Worm (Caenorhabditis elegans) whole organism, L3 larva: ENCODE data around the gene ZK1320.9.

Source experiments
- R02D3.7 ChIP-seq: fragments of 150-350 bp; optimal IDR thresholded peaks from 2 replicates; lab custom pipeline; 2014; ENCODE audit warnings: missing biosample characterization, missing genetic modification characterization
- ZK546.5 ChIP-seq: sonication (generic microtip); optimal IDR thresholded peaks from 2 replicates; lab custom pipeline; 2017; ENCODE audit warnings: missing biosample characterization, missing genetic modification characterization
- aly-2 ChIP-seq: fragments of 150-350 bp; optimal IDR thresholded peaks from 2 replicates; lab custom pipeline; 2014; ENCODE audit warnings: missing biosample characterization, missing genetic modification characterization
- ama-1 ChIP-seq: fragments of 150-350 bp; optimal IDR thresholded peaks from 2 replicates; lab custom pipeline; 2018
- ceh-16 ChIP-seq: sonication (generic microtip); optimal IDR thresholded peaks from 2 replicates; lab custom pipeline; 2017; ENCODE audit warnings: missing biosample characterization, missing genetic modification characterization
- ceh-28 ChIP-seq: fragments of 150-350 bp; optimal IDR thresholded peaks from 2 replicates; lab custom pipeline; 2014; ENCODE audit warnings: missing biosample characterization, missing genetic modification reagents, missing genetic modification characterization
- ceh-82 ChIP-seq: fragments of 150-350 bp; optimal IDR thresholded peaks from 2 replicates; lab custom pipeline; 2014; ENCODE audit warnings: missing biosample characterization, missing genetic modification characterization
- ceh-9 ChIP-seq: sonication (generic microtip); optimal IDR thresholded peaks from 2 replicates; lab custom pipeline; 2018; ENCODE audit warnings: missing biosample characterization, missing genetic modification characterization
- daf-12 ChIP-seq: fragments of 150-350 bp; optimal IDR thresholded peaks from 2 replicates; lab custom pipeline; 2014; ENCODE audit warnings: missing biosample characterization, missing genetic modification reagents, missing genetic modification characterization
- egl-27 ChIP-seq: sonication (generic microtip); optimal IDR thresholded peaks from 4 replicates; lab custom pipeline; 2017; ENCODE audit warnings: missing biosample characterization, missing genetic modification reagents, missing genetic modification characterization
- egl-5 ChIP-seq: fragments of 150-350 bp; optimal IDR thresholded peaks from 2 replicates; lab custom pipeline; 2017; ENCODE audit warnings: missing biosample characterization, missing genetic modification reagents, missing genetic modification characterization, inconsistent platforms
- elt-1 ChIP-seq: fragments of 150-350 bp; optimal IDR thresholded peaks from 2 replicates; lab custom pipeline; 2014; ENCODE audit warnings: missing biosample characterization, missing genetic modification characterization
- elt-2 ChIP-seq: sonication (generic microtip); optimal IDR thresholded peaks from 2 replicates; lab custom pipeline; 2016; ENCODE audit warnings: missing genetic modification reagents, mild to moderate bottlenecking, missing genetic modification characterization, missing compliant biosample characterization
- elt-3 ChIP-seq, 3 experiments: fragments of 150-350 bp in 1 of 3; sonication (generic microtip) in 2 of 3; optimal IDR thresholded peaks; 2 replicates in 2 of 3; 4 replicates in 1 of 3; lab custom pipeline; 2014 to 2017; ENCODE audit warnings: missing biosample characterization in 3 of 3, missing genetic modification characterization in 3 of 3
- eor-1 ChIP-seq, 2 experiments: fragments of 150-350 bp; optimal IDR thresholded peaks; 2 replicates each; lab custom pipeline; 2014 to 2018; ENCODE audit warnings: missing biosample characterization in 2 of 2, missing genetic modification characterization in 2 of 2
- fkh-10 ChIP-seq: sonication (generic microtip); optimal IDR thresholded peaks from 2 replicates; lab custom pipeline; 2017; ENCODE audit warnings: missing biosample characterization, missing genetic modification reagents, missing genetic modification characterization
- fkh-2 ChIP-seq: fragments of 150-350 bp; optimal IDR thresholded peaks from 2 replicates; lab custom pipeline; 2014; ENCODE audit warnings: missing biosample characterization, missing genetic modification reagents, missing genetic modification characterization
- fos-1 ChIP-seq: fragments of 150-350 bp; optimal IDR thresholded peaks from 2 replicates; lab custom pipeline; 2014; ENCODE audit warnings: missing biosample characterization, missing genetic modification characterization
- hmg-11 ChIP-seq: sonication (generic microtip); optimal IDR thresholded peaks from 2 replicates; lab custom pipeline; 2016; ENCODE audit warnings: missing genetic modification characterization, missing compliant biosample characterization
- jun-1 ChIP-seq: fragments of 150-350 bp; optimal IDR thresholded peaks from 2 replicates; lab custom pipeline; 2014; ENCODE audit warnings: missing biosample characterization, missing genetic modification reagents, missing genetic modification characterization
- lin-15B ChIP-seq: fragments of 150-350 bp; optimal IDR thresholded peaks from 2 replicates; lab custom pipeline; 2014; ENCODE audit warnings: missing biosample characterization, missing genetic modification characterization
- lin-39 ChIP-seq: fragments of 150-350 bp; optimal IDR thresholded peaks from 2 replicates; lab custom pipeline; 2018; ENCODE audit warnings: missing biosample characterization, missing genetic modification reagents, missing genetic modification characterization
- lsy-12 ChIP-seq: sonication (generic microtip); optimal IDR thresholded peaks from 2 replicates; lab custom pipeline; 2016; ENCODE audit warnings: mild to moderate bottlenecking, missing genetic modification characterization, missing compliant biosample characterization
- mdl-1 ChIP-seq: fragments of 150-350 bp; optimal IDR thresholded peaks from 2 replicates; lab custom pipeline; 2014; ENCODE audit warnings: missing biosample characterization, missing genetic modification characterization
- mml-1 ChIP-seq: fragments of 150-350 bp; sonication (generic microtip); optimal IDR thresholded peaks from 3 replicates; lab custom pipeline; 2014; ENCODE audit warnings: missing biosample characterization, missing genetic modification characterization
- nfya-1 ChIP-seq: sonication (generic microtip); optimal IDR thresholded peaks from 2 replicates; lab custom pipeline; 2017; ENCODE audit warnings: missing genetic modification characterization, mild to moderate bottlenecking, missing compliant biosample characterization, antibody characterized with exemption, moderate library complexity; ENCODE audit not compliant: insufficient read depth
- nhr-11 ChIP-seq: fragments of 150-350 bp; optimal IDR thresholded peaks from 2 replicates; lab custom pipeline; 2014; ENCODE audit warnings: missing biosample characterization, missing genetic modification characterization
- nhr-12 ChIP-seq: fragments of 150-350 bp; optimal IDR thresholded peaks from 2 replicates; lab custom pipeline; 2014; ENCODE audit warnings: missing biosample characterization, missing genetic modification characterization
- nhr-23 ChIP-seq: fragments of 150-350 bp; optimal IDR thresholded peaks from 2 replicates; lab custom pipeline; 2014; ENCODE audit warnings: missing biosample characterization, missing genetic modification reagents, missing genetic modification characterization
- nhr-237 ChIP-seq: fragments of 150-350 bp; optimal IDR thresholded peaks from 2 replicates; lab custom pipeline; 2014; ENCODE audit warnings: missing biosample characterization, missing genetic modification characterization
- nhr-25 ChIP-seq: sonication (generic microtip); optimal IDR thresholded peaks from 2 replicates; lab custom pipeline; 2017; ENCODE audit warnings: missing biosample characterization, missing genetic modification characterization
- nhr-28 ChIP-seq: fragments of 150-350 bp; optimal IDR thresholded peaks from 2 replicates; lab custom pipeline; 2014; ENCODE audit warnings: missing biosample characterization, missing genetic modification characterization
- nhr-43 ChIP-seq: sonication (generic microtip); optimal IDR thresholded peaks from 2 replicates; lab custom pipeline; 2016; ENCODE audit warnings: mild to moderate bottlenecking, missing genetic modification characterization, missing compliant biosample characterization; ENCODE audit not compliant: poor library complexity, severe bottlenecking
- nhr-67 ChIP-seq: fragments of 150-350 bp; optimal IDR thresholded peaks from 2 replicates; lab custom pipeline; 2014; ENCODE audit warnings: missing biosample characterization, missing genetic modification characterization
- nhr-76 ChIP-seq: fragments of 150-350 bp; sonication (generic microtip); optimal IDR thresholded peaks from 5 replicates; lab custom pipeline; 2014; ENCODE audit warnings: missing biosample characterization, missing genetic modification characterization
- nhr-77 ChIP-seq: fragments of 150-350 bp; optimal IDR thresholded peaks from 2 replicates; lab custom pipeline; 2014; ENCODE audit warnings: missing biosample characterization, missing genetic modification characterization
- pha-4 ChIP-seq: fragments of 150-350 bp; optimal IDR thresholded peaks from 2 replicates; lab custom pipeline; 2014; ENCODE audit warnings: missing biosample characterization, missing genetic modification reagents, missing genetic modification characterization
- pqm-1 ChIP-seq: fragments of 150-350 bp; optimal IDR thresholded peaks from 2 replicates; lab custom pipeline; 2017; ENCODE audit warnings: missing biosample characterization, missing genetic modification characterization, inconsistent platforms
- sea-2 ChIP-seq: fragments of 150-350 bp; sonication (generic microtip); optimal IDR thresholded peaks from 4 replicates; lab custom pipeline; 2014; ENCODE audit warnings: missing biosample characterization, missing genetic modification reagents, missing genetic modification characterization
- skn-1 ChIP-seq: fragments of 150-350 bp; optimal IDR thresholded peaks from 2 replicates; lab custom pipeline; 2014; ENCODE audit warnings: missing biosample characterization, missing genetic modification characterization
- snpc-4 ChIP-seq: fragments of 150-350 bp; optimal IDR thresholded peaks from 2 replicates; lab custom pipeline; 2014; ENCODE audit warnings: missing biosample characterization, missing genetic modification characterization
- tbx-2 ChIP-seq: sonication (generic microtip); optimal IDR thresholded peaks from 2 replicates; lab custom pipeline; 2016; ENCODE audit warnings: mild to moderate bottlenecking, missing genetic modification characterization, missing compliant biosample characterization
- unc-39 ChIP-seq: sonication (generic microtip); optimal IDR thresholded peaks from 4 replicates; lab custom pipeline; 2017; ENCODE audit warnings: missing biosample characterization, missing genetic modification characterization
- unc-62 ChIP-seq: fragments of 150-350 bp; sonication (generic microtip); optimal IDR thresholded peaks from 4 replicates; lab custom pipeline; 2014; ENCODE audit warnings: missing biosample characterization, missing genetic modification reagents, missing genetic modification characterization
- zag-1 ChIP-seq: fragments of 150-350 bp; optimal IDR thresholded peaks from 2 replicates; lab custom pipeline; 2014; ENCODE audit warnings: missing biosample characterization, missing genetic modification characterization
- ztf-11 ChIP-seq: fragments of 150-350 bp; optimal IDR thresholded peaks from 2 replicates; lab custom pipeline; 2014; ENCODE audit warnings: missing biosample characterization, missing genetic modification characterization
- ztf-4 ChIP-seq: fragments of 150-350 bp; optimal IDR thresholded peaks from 2 replicates; lab custom pipeline; 2014; ENCODE audit warnings: missing biosample characterization, missing genetic modification characterization

ZK1320.9 gene

DNA sequence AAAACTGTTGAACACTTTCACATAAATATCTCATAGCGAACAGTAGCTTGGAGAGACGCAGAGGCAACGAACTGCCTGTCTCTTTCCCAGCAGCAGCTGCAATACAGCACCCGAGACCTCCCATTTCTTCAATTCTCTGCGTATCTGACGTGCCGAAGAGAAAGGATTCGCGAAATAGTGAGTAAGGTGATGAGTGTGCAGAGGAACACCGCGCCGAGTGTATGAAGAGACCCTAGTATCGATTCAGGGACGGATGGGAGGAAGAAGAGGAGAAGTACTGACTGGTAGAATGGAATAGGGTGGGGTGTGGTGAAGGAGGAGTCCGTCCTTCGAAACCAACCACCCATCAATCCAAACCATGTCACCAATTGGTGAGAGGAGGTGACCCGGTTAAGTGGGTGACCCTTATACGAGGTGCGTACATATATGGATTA lies 40.4 kb downstream of the ZK1320.9 start:
- TF ChIP-seq elt-2 (tag; lab: Kevin White, UChicago) (peak; percentile 60), ceh-16 (tag; lab: Kevin White, UChicago) (no peak), lsy-12 (tag; lab: Kevin White, UChicago) (peak; percentile 56), eor-1 (tag; optimal IDR thresholded peaks at IDR 0.05; lab: Kevin White, UChicago) (no peak), ceh-82 (tag; lab: Kevin White, UChicago) (no peak), elt-1 (tag; lab: Kevin White, UChicago) (peak; percentile 73), lin-39 (tag; lab: Kevin White, UChicago) (peak; percentile 11), nhr-237 (tag; lab: Kevin White, UChicago) (no peak), nhr-76 (tag; lab: Kevin White, UChicago) (no peak), lin-15B (peak; percentile 52), daf-12 (tag; lab: Kevin White, UChicago) (no peak), unc-39 (tag; lab: Kevin White, UChicago) (no peak), ztf-11 (tag; lab: Kevin White, UChicago) (no peak), R02D3.7 (peak; percentile 47), nhr-67 (tag; lab: Kevin White, UChicago) (no peak), ceh-9 (tag; lab: Kevin White, UChicago) (no peak), skn-1 (tag; lab: Kevin White, UChicago) (no peak), ZK546.5 (tag; lab: Kevin White, UChicago) (no peak), mdl-1 (tag; lab: Kevin White, UChicago) (peak; percentile 66), hmg-11 (tag; lab: Kevin White, UChicago) (peak; percentile 86), sea-2 (GFP tag; lab: Kevin White, UChicago) (no peak), nhr-43 (tag; lab: Kevin White, UChicago) (peak; percentile 41), ceh-28 (tag; lab: Kevin White, UChicago) (peak; percentile 85), fos-1 (tag; lab: Kevin White, UChicago) (no peak), snpc-4 (peak; percentile 4), nhr-12 (tag; lab: Kevin White, UChicago) (no peak), mml-1 (tag; lab: Kevin White, UChicago) (no peak), ama-1 (lab: Kevin White, UChicago) (peak; percentile 86), ztf-4 (tag; lab: Kevin White, UChicago) (no peak), nhr-23 (tag; lab: Kevin White, UChicago) (peak; percentile 76), fkh-10 (GFP tag; lab: Kevin White, UChicago) (no peak), jun-1 (tag; lab: Kevin White, UChicago) (peak; percentile 43), unc-62 (peak; percentile 64), aly-2 (tag; lab: Kevin White, UChicago) (no peak), nhr-77 (tag; lab: Kevin White, UChicago) (no peak), nhr-28 (tag; lab: Kevin White, UChicago) (no peak), nhr-25 (tag; lab: Kevin White, UChicago) (peak; percentile 88), pqm-1 (tag; lab: Kevin White, UChicago) (peak; percentile 13), nhr-11 (tag; lab: Kevin White, UChicago) (peak; percentile 78), egl-27 (tag; lab: Kevin White, UChicago) (no peak), nfya-1 (tag; lab: Kevin White, UChicago) (peak; percentile 88), fkh-2 (tag; lab: Kevin White, UChicago) (no peak), pha-4 (tag; lab: Kevin White, UChicago) (peak; percentile 77), egl-5 (peak; percentile 92), elt-3 (tag; optimal IDR thresholded peaks at IDR 0.05; lab: Kevin White, UChicago) (no peak), tbx-2 (tag; lab: Kevin White, UChicago) (peak; percentile 30), zag-1 (tag; lab: Kevin White, UChicago) (no peak)
